Fruit fly (Drosophila melanogaster) whole organism, embryonic: ENCODE results near the gene CG15719.
A peak's percentile ranks its signal among the peaks of the same experiment; 100 is the strongest.

Experiments used
- BEAF-32 ChIP-seq: fragments of 200-800 bp; sonication (Bioruptor generic); optimal IDR thresholded peaks from 3 replicates; lab custom pipeline; 2017; ENCODE audit warnings: missing biosample characterization, missing genetic modification characterization, mild to moderate bottlenecking, moderate library complexity, missing genetic modification reagents
- CG10979 ChIP-seq: fragments of 200-800 bp; sonication (Bioruptor generic); optimal IDR thresholded peaks from 2 replicates; lab custom pipeline; 2018; ENCODE audit warnings: missing biosample characterization, mild to moderate bottlenecking, missing genetic modification characterization, moderate library complexity
- CG11456 ChIP-seq: fragments of 200-800 bp; sonication (Bioruptor generic); IDR thresholded peaks from 3 replicates; pipeline ENCODE4 v1.3.6; 2022; ENCODE audit warnings: missing biosample characterization, missing genetic modification characterization
- CG12155 ChIP-seq: fragments of 200-800 bp; sonication (Bioruptor generic); optimal IDR thresholded peaks from 3 replicates; lab custom pipeline; 2016; ENCODE audit warnings: missing biosample characterization, missing genetic modification characterization
- CG13624 ChIP-seq: fragments of 200-800 bp; sonication (Bioruptor generic); optimal IDR thresholded peaks from 2 replicates; lab custom pipeline; 2016; ENCODE audit warnings: missing biosample characterization, missing genetic modification characterization
- CG15011 ChIP-seq: fragments of 200-800 bp; sonication (Bioruptor generic); optimal IDR thresholded peaks from 3 replicates; lab custom pipeline; 2018; ENCODE audit warnings: missing biosample characterization, mild to moderate bottlenecking, missing genetic modification characterization
- CG17385 ChIP-seq: fragments of 200-800 bp; sonication (Bioruptor generic); optimal IDR thresholded peaks from 3 replicates; lab custom pipeline; 2018; ENCODE audit warnings: missing biosample characterization, mild to moderate bottlenecking, missing genetic modification characterization
- CG31224 ChIP-seq: fragments of 200-800 bp; sonication (Bioruptor generic); IDR thresholded peaks from 2 replicates; pipeline ENCODE4 v1.3.6; 2022; ENCODE audit warnings: missing biosample characterization, missing genetic modification characterization
- CG33213 ChIP-seq: fragments of 200-800 bp; sonication (Bioruptor generic); optimal IDR thresholded peaks from 3 replicates; lab custom pipeline; 2016; ENCODE audit warnings: missing biosample characterization, missing genetic modification characterization
- CG3847 ChIP-seq: fragments of 200-800 bp; sonication (Bioruptor generic); IDR thresholded peaks from 2 replicates; pipeline ENCODE4 v1.3.6; 2022; ENCODE audit warnings: missing biosample characterization, missing genetic modification characterization
- CG4282 ChIP-seq: fragments of 200-800 bp; sonication (Bioruptor generic); optimal IDR thresholded peaks from 2 replicates; lab custom pipeline; 2016; ENCODE audit warnings: missing biosample characterization, missing genetic modification characterization
- CG4424 ChIP-seq: fragments of 200-800 bp; sonication (Bioruptor generic); optimal IDR thresholded peaks from 3 replicates; lab custom pipeline; 2016; ENCODE audit warnings: missing biosample characterization, missing genetic modification characterization
- CG6791 ChIP-seq: fragments of 200-800 bp; sonication (Bioruptor generic); IDR thresholded peaks from 3 replicates; pipeline ENCODE4 v1.3.6; 2022; ENCODE audit warnings: missing biosample characterization, missing genetic modification characterization; ENCODE audit not compliant: partially characterized antibody
- CG7839 ChIP-seq: fragments of 200-800 bp; sonication (Bioruptor generic); optimal IDR thresholded peaks from 3 replicates; lab custom pipeline; 2018; ENCODE audit warnings: missing biosample characterization, mild to moderate bottlenecking, missing genetic modification characterization, moderate library complexity
- CkIIα-i1 ChIP-seq: fragments of 200-800 bp; sonication (Bioruptor generic); IDR thresholded peaks from 2 replicates; pipeline ENCODE4 v1.3.6; 2022; ENCODE audit warnings: missing biosample characterization, missing genetic modification characterization
- Deaf1 ChIP-seq: fragments of 200-800 bp; optimal IDR thresholded peaks from 3 replicates; lab custom pipeline; 2019; ENCODE audit warnings: missing biosample characterization, mild to moderate bottlenecking, missing genetic modification characterization, moderate library complexity
- Dll ChIP-seq: fragments of 200-800 bp; sonication (Bioruptor generic); IDR thresholded peaks from 4 replicates; pipeline ENCODE4 v1.3.6; 2022; ENCODE audit warnings: missing biosample characterization, missing genetic modification characterization; ENCODE audit not compliant: partially characterized antibody
- HHEX ChIP-seq: fragments of 200-800 bp; sonication (Bioruptor generic); optimal IDR thresholded peaks from 3 replicates; lab custom pipeline; 2017; ENCODE audit warnings: missing biosample characterization, mild to moderate bottlenecking, missing genetic modification characterization, missing genetic modification reagents
- Hand ChIP-seq: fragments of 200-800 bp; sonication (Bioruptor generic); optimal IDR thresholded peaks from 2 replicates; lab custom pipeline; 2017; ENCODE audit warnings: mild to moderate bottlenecking, missing biosample characterization, missing genetic modification reagents, missing genetic modification characterization
- NC2α ChIP-seq: fragments of 200-800 bp; sonication (Bioruptor generic); optimal IDR thresholded peaks from 2 replicates; lab custom pipeline; 2016; ENCODE audit warnings: missing biosample characterization, missing genetic modification characterization
- Nf-YA ChIP-seq: fragments of 200-800 bp; sonication (Bioruptor generic); IDR thresholded peaks from 2 replicates; pipeline ENCODE4 v1.3.6; 2022; ENCODE audit warnings: missing biosample characterization, missing genetic modification characterization
- NfI ChIP-seq: fragments of 200-800 bp; sonication (Bioruptor generic); optimal IDR thresholded peaks from 3 replicates; lab custom pipeline; 2018; ENCODE audit warnings: missing biosample characterization, mild to moderate bottlenecking, missing genetic modification characterization, moderate library complexity
- Rfx ChIP-seq: fragments of 200-800 bp; sonication (Bioruptor generic); IDR thresholded peaks from 2 replicates; pipeline ENCODE4 v1.3.6; 2022; ENCODE audit warnings: missing biosample characterization, missing genetic modification characterization
- Scr ChIP-seq: fragments of 200-800 bp; sonication (Bioruptor generic); IDR thresholded peaks from 2 replicates; pipeline ENCODE4 v1.3.6; 2022; ENCODE audit warnings: missing biosample characterization, missing genetic modification characterization; ENCODE audit not compliant: partially characterized antibody
- Sox100B ChIP-seq: fragments of 200-800 bp; sonication (Bioruptor generic); optimal IDR thresholded peaks from 3 replicates; lab custom pipeline; 2018; ENCODE audit warnings: missing biosample characterization, mild to moderate bottlenecking, missing genetic modification characterization
- Ssrp ChIP-seq: fragments of 200-800 bp; sonication (Bioruptor generic); optimal IDR thresholded peaks from 2 replicates; lab custom pipeline; 2018; ENCODE audit warnings: missing biosample characterization, mild to moderate bottlenecking, missing genetic modification characterization, moderate library complexity
- TFAM ChIP-seq: fragments of 200-800 bp; sonication (Bioruptor generic); optimal IDR thresholded peaks from 2 replicates; lab custom pipeline; 2017; ENCODE audit warnings: missing biosample characterization, missing genetic modification characterization, inconsistent platforms
- Vsx1 ChIP-seq: fragments of 200-800 bp; sonication (Bioruptor generic); optimal IDR thresholded peaks from 2 replicates; lab custom pipeline; 2017; ENCODE audit warnings: missing biosample characterization, mild to moderate bottlenecking, missing genetic modification characterization, missing genetic modification reagents
- bbx ChIP-seq: fragments of 200-800 bp; sonication (Bioruptor generic); IDR thresholded peaks from 2 replicates; pipeline ENCODE4 v1.3.6; 2022; ENCODE audit warnings: missing biosample characterization, missing genetic modification characterization; ENCODE audit not compliant: partially characterized antibody
- chif ChIP-seq, 2 experiments: fragments of 200-800 bp; sonication (Bioruptor generic); optimal IDR thresholded peaks; 3 replicates each; lab custom pipeline; 2016; ENCODE audit warnings: missing biosample characterization in 2 of 2, missing genetic modification characterization in 2 of 2
- crp ChIP-seq, 2 experiments: fragments of 200-800 bp; sonication (Bioruptor generic); optimal IDR thresholded peaks; 2 replicates in 1 of 2; 3 replicates in 1 of 2; lab custom pipeline; 2017; ENCODE audit warnings: missing biosample characterization in 2 of 2, missing genetic modification characterization in 2 of 2, mild to moderate bottlenecking in 1 of 2, moderate library complexity in 1 of 2
- ems ChIP-seq: fragments of 200-800 bp; sonication (Bioruptor generic); optimal IDR thresholded peaks from 3 replicates; lab custom pipeline; 2016; ENCODE audit warnings: missing biosample characterization, missing genetic modification characterization
- en ChIP-seq: fragments of 200-800 bp; sonication (Bioruptor generic); optimal IDR thresholded peaks from 2 replicates; lab custom pipeline; 2016; ENCODE audit warnings: missing biosample characterization, missing genetic modification characterization
- h ChIP-seq: fragments of >200 bp; optimal IDR thresholded peaks from 2 replicates; lab custom pipeline; 2017
- hb ChIP-seq: fragments of 200-800 bp; sonication (Bioruptor generic); IDR thresholded peaks from 3 replicates; pipeline ENCODE4 v1.3.6; 2022; ENCODE audit warnings: missing biosample characterization, missing genetic modification characterization; ENCODE audit not compliant: partially characterized antibody
- inv ChIP-seq: fragments of 200-800 bp; sonication (Bioruptor generic); IDR thresholded peaks from 2 replicates; pipeline ENCODE4 v1.3.6; 2022; ENCODE audit warnings: missing biosample characterization, missing genetic modification characterization; ENCODE audit not compliant: partially characterized antibody
- jumu ChIP-seq: fragments of 200-800 bp; sonication (Bioruptor generic); optimal IDR thresholded peaks from 3 replicates; lab custom pipeline; 2016; ENCODE audit warnings: missing biosample characterization, missing genetic modification characterization
- kay ChIP-seq: fragments of 200-800 bp; sonication (Bioruptor generic); optimal IDR thresholded peaks from 2 replicates; lab custom pipeline; 2016; ENCODE audit warnings: missing biosample characterization, missing genetic modification characterization
- ken ChIP-seq: fragments of 200-800 bp; sonication (Bioruptor generic); IDR thresholded peaks from 3 replicates; pipeline ENCODE4 v1.3.6; 2022; ENCODE audit warnings: missing biosample characterization, missing genetic modification characterization
- lbe ChIP-seq: fragments of 200-800 bp; sonication (Bioruptor generic); optimal IDR thresholded peaks from 2 replicates; lab custom pipeline; 2016; ENCODE audit warnings: missing biosample characterization, mild to moderate bottlenecking, missing genetic modification characterization
- maf-S ChIP-seq: fragments of 200-800 bp; sonication (Bioruptor generic); optimal IDR thresholded peaks from 2 replicates; lab custom pipeline; 2016; ENCODE audit warnings: missing biosample characterization, missing genetic modification characterization
- mirr ChIP-seq: fragments of 200-800 bp; sonication (Bioruptor generic); optimal IDR thresholded peaks from 3 replicates; lab custom pipeline; 2018; ENCODE audit warnings: missing biosample characterization, mild to moderate bottlenecking, missing genetic modification characterization
- mld ChIP-seq: fragments of 200-800 bp; sonication (Bioruptor generic); IDR thresholded peaks from 3 replicates; pipeline ENCODE4 v1.3.6; 2022; ENCODE audit warnings: missing biosample characterization, missing genetic modification characterization; ENCODE audit not compliant: partially characterized antibody
- nau ChIP-seq: fragments of 200-800 bp; sonication (Bioruptor generic); optimal IDR thresholded peaks from 3 replicates; lab custom pipeline; 2017; ENCODE audit warnings: missing biosample characterization, mild to moderate bottlenecking, missing genetic modification characterization, missing genetic modification reagents
- pho ChIP-seq: fragments of 200-800 bp; sonication (Bioruptor generic); optimal IDR thresholded peaks from 2 replicates; lab custom pipeline; 2016; ENCODE audit warnings: missing biosample characterization, missing genetic modification characterization
- pnt ChIP-seq: fragments of 200-800 bp; sonication (Bioruptor generic); optimal IDR thresholded peaks from 3 replicates; lab custom pipeline; 2016; ENCODE audit warnings: missing biosample characterization, missing genetic modification characterization
- run ChIP-seq: fragments of 200-800 bp; sonication (Bioruptor generic); optimal IDR thresholded peaks from 3 replicates; lab custom pipeline; 2018; ENCODE audit warnings: missing biosample characterization, mild to moderate bottlenecking, missing genetic modification characterization
- sens ChIP-seq: fragments of 200-800 bp; sonication (Bioruptor generic); peaks from one replicate; lab custom pipeline; 2016; ENCODE audit warnings: missing biosample characterization, missing genetic modification characterization
- tup ChIP-seq: fragments of 200-800 bp; sonication (Bioruptor generic); optimal IDR thresholded peaks from 2 replicates; lab custom pipeline; 2016; ENCODE audit warnings: missing biosample characterization, mild to moderate bottlenecking, missing genetic modification characterization, moderate library complexity
- z ChIP-seq: fragments of 200-800 bp; sonication (Bioruptor generic); IDR thresholded peaks from 3 replicates; pipeline ENCODE4 v1.3.6; 2022; ENCODE audit warnings: missing biosample characterization, missing genetic modification characterization
- zfh2 ChIP-seq: fragments of 200-800 bp; sonication (Bioruptor generic); optimal IDR thresholded peaks from 2 replicates; lab custom pipeline; 2016; ENCODE audit warnings: missing biosample characterization, missing genetic modification characterization

The CG15719 gene

DNA sequence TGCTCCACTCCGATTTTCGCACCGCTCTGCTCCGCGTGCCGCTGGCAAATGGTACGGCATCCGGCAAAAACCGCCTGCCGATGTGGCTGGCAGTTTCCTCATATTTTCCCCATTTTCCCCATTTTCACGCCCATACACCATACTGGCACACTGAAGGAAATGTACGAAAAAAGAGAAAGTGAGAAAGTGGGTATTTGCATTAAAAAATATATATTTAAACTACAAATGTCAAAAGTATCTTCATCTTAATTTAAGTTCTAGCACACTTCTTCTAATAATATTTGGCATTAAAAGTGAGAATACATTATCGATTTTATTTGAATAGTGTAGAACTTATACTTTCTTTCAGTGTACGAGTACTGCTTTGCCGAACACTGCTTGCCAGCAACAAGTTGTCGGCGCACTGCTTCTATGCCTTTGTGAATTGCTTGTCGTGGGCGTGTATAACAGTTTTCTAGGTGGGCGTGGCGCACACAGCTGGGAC, 47.2 kb downstream of the CG15719 start, which contains the start of gene hec (continued):
- TF ChIP-seq jumu (GFP tag; lab: Kevin White, UChicago) (no peak), tup (GFP tag; lab: Kevin White, UChicago) (no peak), ems (GFP tag; lab: Kevin White, UChicago) (no peak), Dll (no peak), kay (GFP tag; lab: Kevin White, UChicago) (no peak), CG12155 (GFP tag; lab: Kevin White, UChicago) (no peak), lbe (GFP tag; lab: Kevin White, UChicago) (no peak), sens (GFP tag; lab: Kevin White, UChicago) (peak; percentile 71), CG11456 (GFP tag; lab: Robert Waterston, UW) (no peak), inv (GFP tag; lab: Robert Waterston, UW) (no peak), Nf-YA (GFP tag; lab: Robert Waterston, UW) (no peak), CG4282 (GFP tag; lab: Kevin White, UChicago) (no peak), run (tag; lab: Kevin White, UChicago) (no peak), pnt (GFP tag; lab: Kevin White, UChicago) (no peak), CG13624 (GFP tag; lab: Kevin White, UChicago) (no peak), mld (GFP tag; lab: Robert Waterston, UW) (no peak), chif (GFP tag; optimal IDR thresholded peaks at IDR 0.05; lab: Kevin White, UChicago) (no peak), hb (GFP tag; lab: Robert Waterston, UW) (no peak), Sox100B (GFP tag; lab: Kevin White, UChicago) (no peak), Deaf1 (tag; lab: Kevin White, UChicago) (no peak), en (GFP tag; lab: Kevin White, UChicago) (no peak), crp (GFP tag; optimal IDR thresholded peaks at IDR 0.05; lab: Kevin White, UChicago) (no peak), CG15011 (GFP tag; lab: Kevin White, UChicago) (no peak), Scr (GFP tag; lab: Robert Waterston, UW) (no peak), maf-S (no peak), NC2α (GFP tag; lab: Kevin White, UChicago) (no peak), CG6791 (GFP tag; lab: Robert Waterston, UW) (no peak), Vsx1 (GFP tag; lab: Kevin White, UChicago) (no peak), bbx (no peak), CkIIα-i1 (GFP tag; lab: Robert Waterston, UW) (no peak), CG3847 (0 out of 2 replicates have a peak, but pooled peaks have one; percentile 19), NfI (no peak), pho (GFP tag; lab: Kevin White, UChicago) (no peak), BEAF-32 (no peak), nau (no peak), CG10979 (tag; lab: Kevin White, UChicago) (no peak), CG17385 (GFP tag; lab: Kevin White, UChicago) (no peak), CG7839 (tag; lab: Kevin White, UChicago) (peak; percentile 52), CG33213 (GFP tag; lab: Kevin White, UChicago) (no peak), Ssrp (tag; lab: Kevin White, UChicago) (no peak), ken (GFP tag; lab: Robert Waterston, UW) (no peak), z (GFP tag; lab: Robert Waterston, UW) (no peak), zfh2 (GFP tag; lab: Kevin White, UChicago) (no peak), h (lab: Kevin White, UChicago) (no peak), Rfx (GFP tag; lab: Robert Waterston, UW) (no peak), CG31224 (GFP tag; lab: Robert Waterston, UW) (no peak), CG4424 (no peak), Hand (no peak), HHEX (GFP tag; lab: Kevin White, UChicago) (peak; percentile 22), TFAM (no peak), mirr (GFP tag; lab: Kevin White, UChicago) (no peak)
